Worm (Caenorhabditis elegans): Measurements from ENCODE around the gene srw-16.

ce11 chrV:15276915-15277314 lies 2.3 kb upstream of the srw-16 start, which contains the start of gene srw-17:
- TF ChIP-seq tbp1 (GFP tag; optimal IDR thresholded peaks at IDR 0.05) (no peak), nfya-1 (tag; optimal IDR thresholded peaks at IDR 0.05; ENCODE audit: borderline replicate concordance, insufficient read depth) (no peak), snpc-1.1 (tag; optimal IDR thresholded peaks at IDR 0.05; ENCODE audit: insufficient read depth) (no peak)

Data from whole organism, young adult.